Worm (Caenorhabditis elegans) whole organism, L4 larva: ENCODE results near the gene cyp-14A1.

Experiments
- ama-1 ChIP-seq: fragments of 150-350 bp; optimal IDR thresholded peaks from 2 replicates; lab custom pipeline; 2014; ENCODE audit warnings: inconsistent platforms, mixed read lengths
- dve-1 ChIP-seq: sonication (generic microtip); optimal IDR thresholded peaks from 2 replicates; lab custom pipeline; 2017; ENCODE audit warnings: antibody characterized with exemption, mild to moderate bottlenecking, missing genetic modification characterization, missing compliant biosample characterization; ENCODE audit not compliant: insufficient read depth
- mdt-29 ChIP-seq: fragments of 200-800 bp; sonication (Bioruptor generic); IDR thresholded peaks from 2 replicates; pipeline ENCODE4 v1.3.6; 2022; ENCODE audit warnings: missing genetic modification reagents, missing genetic modification characterization, missing compliant biosample characterization
- pha-4 ChIP-seq, 2 experiments: fragments of 150-350 bp in 1 of 2; fragments of 200-800 bp in 1 of 2; sonication (Bioruptor generic) in 1 of 2; IDR thresholded peaks in 1 of 2; optimal IDR thresholded peaks in 1 of 2; 2 replicates each; pipeline versions ENCODE4 v1.3.6 to Lab custom; 2014 to 2022; ENCODE audit warnings: missing genetic modification characterization in 2 of 2, missing genetic modification reagents in 2 of 2, missing biosample characterization in 1 of 2, missing compliant biosample characterization in 1 of 2
- pqm-1 ChIP-seq: sonication (generic microtip); optimal IDR thresholded peaks from 2 replicates; lab custom pipeline; 2017; ENCODE audit warnings: missing biosample characterization, missing genetic modification characterization
- unc-62 ChIP-seq, 3 experiments: fragments of 150-350 bp in 1 of 3; sonication (generic microtip); optimal IDR thresholded peaks in 2 of 3; peaks in 1 of 3; 1 replicate in 1 of 3; 2 replicates in 2 of 3; lab custom pipeline; 2014 to 2017; ENCODE audit warnings: missing biosample characterization in 3 of 3, missing genetic modification characterization in 3 of 3, missing genetic modification reagents in 3 of 3, missing genotype in 1 of 3

- no peak for TF ChIP-seq unc-62 (GFP tag; optimal IDR thresholded peaks at IDR 0.05 in 1 of 2; lab: Kevin White, UChicago)
- no peak for TF ChIP-seq unc-62 (tag; optimal IDR thresholded peaks at IDR 0.05; lab: Kevin White, UChicago)
- TF ChIP-seq pqm-1 (tag; lab: Kevin White, UChicago) = no peak
- TF ChIP-seq pha-4 (GFP tag; IDR thresholded peaks at IDR 0.05; lab: Robert Waterston, UW) = no peak
- no peak for TF ChIP-seq pha-4 (tag; optimal IDR thresholded peaks at IDR 0.05; lab: Kevin White, UChicago)
- no peak for TF ChIP-seq ama-1 (lab: Kevin White, UChicago)
- TF ChIP-seq mdt-29 = no peak
- TF ChIP-seq dve-1 = no peak
These were observed 11.7 kb upstream of the cyp-14A1 start, which contains the start of gene phf-33 for ce11 chrX:13278876-13279275.
